Fruit fly (Drosophila melanogaster) whole organism, adult: ENCODE data around the gene CG33490.

ENCODE experiments used
- CG11617 ChIP-seq: fragments of 200-800 bp; sonication (Bioruptor generic); optimal IDR thresholded peaks from 2 replicates; lab custom pipeline; 2017; ENCODE audit warnings: mild to moderate bottlenecking, missing biosample characterization, missing genetic modification reagents, missing genetic modification characterization
- CG7101 ChIP-seq: fragments of 200-800 bp; sonication (Bioruptor generic); optimal IDR thresholded peaks from 2 replicates; lab custom pipeline; 2018; ENCODE audit warnings: missing biosample characterization, mild to moderate bottlenecking, missing genetic modification characterization, moderate library complexity
- Mnt ChIP-seq: fragments of 200-800 bp; sonication (Bioruptor generic); optimal IDR thresholded peaks from 2 replicates; lab custom pipeline; 2016; ENCODE audit warnings: missing biosample characterization, mild to moderate bottlenecking, missing genetic modification characterization
- cic ChIP-seq: fragments of 200-800 bp; sonication (Bioruptor generic); optimal IDR thresholded peaks from 2 replicates; lab custom pipeline; 2017; ENCODE audit warnings: missing biosample characterization, mild to moderate bottlenecking, missing genetic modification characterization, moderate library complexity
- toe ChIP-seq: fragments of 200-800 bp; sonication (Bioruptor generic); optimal IDR thresholded peaks from 2 replicates; lab custom pipeline; 2016; ENCODE audit warnings: missing biosample characterization, missing genetic modification characterization

DNA sequence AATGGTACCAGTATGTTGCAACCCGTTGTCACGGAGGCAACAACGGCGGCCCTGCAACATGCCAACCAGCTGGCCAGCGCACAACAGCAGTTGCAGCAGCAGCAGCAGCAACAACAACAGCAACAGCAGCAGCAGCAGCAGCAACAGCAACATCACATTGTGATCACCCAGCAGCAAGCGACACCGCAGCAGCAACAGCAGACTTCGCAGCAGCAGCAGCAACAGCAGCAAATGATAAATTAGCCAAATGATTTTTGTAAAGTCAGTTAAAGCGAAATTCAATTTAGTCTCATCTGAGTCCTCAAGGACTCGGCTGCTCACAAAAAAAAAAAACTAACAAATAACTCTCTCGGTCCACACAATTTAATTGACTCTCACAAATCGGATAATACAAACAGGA, 29.8 kb upstream of the CG33490 start:
- TF ChIP-seq CG7101 (tag; lab: Kevin White, UChicago) (no peak), toe (GFP tag; lab: Kevin White, UChicago) (no peak), CG11617 (no peak), Mnt (no peak), cic (GFP tag; lab: Kevin White, UChicago) (no peak)
